Fruit fly (Drosophila melanogaster) whole organism, embryonic: Measurements from ENCODE around the gene Dsor1.
A peak's percentile ranks its signal among the peaks of the same experiment; 100 is the strongest.

Experiments
- Adf1 ChIP-seq: fragments of 200-800 bp; sonication (Bioruptor generic); IDR thresholded peaks from 2 replicates; pipeline ENCODE4 v1.3.6; 2022; ENCODE audit warnings: missing biosample characterization, missing genetic modification characterization
- Atf6 ChIP-seq: fragments of 200-800 bp; sonication (Bioruptor generic); IDR thresholded peaks from 2 replicates; pipeline ENCODE4 v1.3.6; 2022; ENCODE audit warnings: missing biosample characterization, missing genetic modification characterization
- BEAF-32 ChIP-seq: fragments of 200-800 bp; sonication (Bioruptor generic); optimal IDR thresholded peaks from 3 replicates; lab custom pipeline; 2017; ENCODE audit warnings: missing biosample characterization, missing genetic modification characterization, mild to moderate bottlenecking, moderate library complexity, missing genetic modification reagents
- CG11398 ChIP-seq: fragments of 200-800 bp; sonication (Bioruptor generic); optimal IDR thresholded peaks from 2 replicates; lab custom pipeline; 2016; ENCODE audit warnings: missing biosample characterization, missing genetic modification characterization
- CG12769 ChIP-seq: fragments of 200-800 bp; sonication (Bioruptor generic); optimal IDR thresholded peaks from 2 replicates; lab custom pipeline; 2019; ENCODE audit warnings: missing biosample characterization, mild to moderate bottlenecking, missing genetic modification characterization, moderate library complexity
- CG13775 ChIP-seq: fragments of 200-800 bp; sonication (Bioruptor generic); optimal IDR thresholded peaks from 3 replicates; lab custom pipeline; 2017; ENCODE audit warnings: missing biosample characterization, mild to moderate bottlenecking, missing genetic modification characterization
- CG14710 ChIP-seq: fragments of 200-800 bp; sonication (Bioruptor generic); optimal IDR thresholded peaks from 3 replicates; lab custom pipeline; 2019; ENCODE audit warnings: missing biosample characterization, mild to moderate bottlenecking, missing genetic modification characterization, moderate library complexity
- CG2875 ChIP-seq: fragments of 200-800 bp; sonication (Bioruptor generic); optimal IDR thresholded peaks from 2 replicates; lab custom pipeline; 2017; ENCODE audit warnings: missing biosample characterization, mild to moderate bottlenecking, missing genetic modification characterization, missing genetic modification reagents
- CG31388 ChIP-seq: fragments of 200-800 bp; sonication (Bioruptor generic); optimal IDR thresholded peaks from 2 replicates; lab custom pipeline; 2016; ENCODE audit warnings: missing biosample characterization, missing genetic modification characterization
- CG3281 ChIP-seq: fragments of 200-800 bp; sonication (Bioruptor generic); optimal IDR thresholded peaks from 3 replicates; lab custom pipeline; 2017; ENCODE audit warnings: missing biosample characterization, mild to moderate bottlenecking, missing genetic modification characterization
- CG33557 ChIP-seq: fragments of 200-800 bp; sonication (Bioruptor generic); optimal IDR thresholded peaks from 2 replicates; lab custom pipeline; 2019; ENCODE audit warnings: missing biosample characterization, mild to moderate bottlenecking, missing genetic modification characterization, moderate library complexity
- CG4424 ChIP-seq: fragments of 200-800 bp; sonication (Bioruptor generic); optimal IDR thresholded peaks from 3 replicates; lab custom pipeline; 2016; ENCODE audit warnings: missing biosample characterization, missing genetic modification characterization
- CG4820 ChIP-seq: fragments of 200-800 bp; sonication (Bioruptor generic); optimal IDR thresholded peaks from 3 replicates; lab custom pipeline; 2016; ENCODE audit warnings: missing biosample characterization, missing genetic modification characterization
- CG4854 ChIP-seq: fragments of 200-800 bp; sonication (Bioruptor generic); optimal IDR thresholded peaks from 2 replicates; lab custom pipeline; 2016; ENCODE audit warnings: missing biosample characterization, missing genetic modification characterization, inconsistent platforms
- CG6254 ChIP-seq: fragments of 200-800 bp; sonication (Bioruptor generic); optimal IDR thresholded peaks from 3 replicates; lab custom pipeline; 2017; ENCODE audit warnings: mild to moderate bottlenecking, missing biosample characterization, missing genetic modification reagents, missing genetic modification characterization
- CG7271 ChIP-seq: fragments of 200-800 bp; sonication (Bioruptor generic); optimal IDR thresholded peaks from 2 replicates; lab custom pipeline; 2018; ENCODE audit warnings: missing biosample characterization, mild to moderate bottlenecking, missing genetic modification characterization, moderate library complexity
- CG7556 ChIP-seq: fragments of 200-800 bp; sonication (Bioruptor generic); optimal IDR thresholded peaks from 2 replicates; lab custom pipeline; 2017; ENCODE audit warnings: missing biosample characterization, mild to moderate bottlenecking, missing genetic modification characterization
- CG9215 ChIP-seq: fragments of 200-800 bp; sonication (Bioruptor generic); IDR thresholded peaks from 2 replicates; pipeline ENCODE4 v1.3.6; 2022; ENCODE audit warnings: missing biosample characterization, missing genetic modification characterization
- CG9817 ChIP-seq: fragments of 200-800 bp; sonication (Bioruptor generic); optimal IDR thresholded peaks from 2 replicates; lab custom pipeline; 2018; ENCODE audit warnings: missing biosample characterization, mild to moderate bottlenecking, missing genetic modification characterization, moderate library complexity
- CG9876 ChIP-seq: fragments of 200-800 bp; sonication (Bioruptor generic); optimal IDR thresholded peaks from 2 replicates; lab custom pipeline; 2016; ENCODE audit warnings: missing biosample characterization, missing genetic modification characterization
- Chrac-16 ChIP-seq: fragments of 200-800 bp; sonication (Bioruptor generic); optimal IDR thresholded peaks from 3 replicates; lab custom pipeline; 2016; ENCODE audit warnings: missing biosample characterization, missing genetic modification characterization
- CoRest ChIP-seq: fragments of 200-800 bp; sonication (Bioruptor generic); optimal IDR thresholded peaks from 3 replicates; lab custom pipeline; 2018; ENCODE audit warnings: missing biosample characterization, mild to moderate bottlenecking, missing genetic modification characterization, moderate library complexity
- D19B ChIP-seq: fragments of 200-800 bp; sonication (Bioruptor generic); optimal IDR thresholded peaks from 2 replicates; lab custom pipeline; 2017; ENCODE audit warnings: missing biosample characterization, mild to moderate bottlenecking, missing genetic modification characterization
- Dbx ChIP-seq: fragments of 200-800 bp; sonication (Bioruptor generic); IDR thresholded peaks from 3 replicates; pipeline ENCODE4 v1.3.6; 2022; ENCODE audit warnings: missing biosample characterization, missing genetic modification characterization
- E2f2 ChIP-seq: fragments of 200-800 bp; sonication (Bioruptor generic); IDR thresholded peaks from 2 replicates; pipeline ENCODE4 v1.3.6; 2022; ENCODE audit warnings: missing biosample characterization, missing genetic modification characterization
- Ets65A ChIP-seq: fragments of 200-800 bp; sonication (Bioruptor generic); peaks from one replicate; lab custom pipeline; 2016; ENCODE audit warnings: missing biosample characterization, missing genetic modification characterization
- HLH54F ChIP-seq: fragments of 200-800 bp; sonication (Bioruptor generic); optimal IDR thresholded peaks from 3 replicates; lab custom pipeline; 2016; ENCODE audit warnings: missing biosample characterization, missing genetic modification characterization
- Hey ChIP-seq: fragments of 200-800 bp; sonication (Bioruptor generic); optimal IDR thresholded peaks from 3 replicates; lab custom pipeline; 2018; ENCODE audit warnings: missing biosample characterization, mild to moderate bottlenecking, missing genetic modification characterization
- Hr51 ChIP-seq, 2 experiments: fragments of 200-800 bp; sonication (Bioruptor generic); optimal IDR thresholded peaks; 2 replicates in 1 of 2; 3 replicates in 1 of 2; lab custom pipeline; 2016 to 2018; ENCODE audit warnings: missing biosample characterization in 2 of 2, missing genetic modification characterization in 2 of 2, mild to moderate bottlenecking in 1 of 2, moderate library complexity in 1 of 2
- MBD-R2 ChIP-seq: fragments of 200-800 bp; sonication (Bioruptor generic); IDR thresholded peaks from 2 replicates; pipeline ENCODE4 v1.3.6; 2022; ENCODE audit warnings: missing biosample characterization, missing genetic modification characterization
- NFAT ChIP-seq: fragments of 200-800 bp; sonication (Bioruptor generic); IDR thresholded peaks from 2 replicates; pipeline ENCODE4 v1.3.6; 2022; ENCODE audit warnings: missing biosample characterization, missing genetic modification characterization
- Oli ChIP-seq: fragments of 200-800 bp; sonication (Bioruptor generic); optimal IDR thresholded peaks from 2 replicates; lab custom pipeline; 2018; ENCODE audit warnings: missing biosample characterization, mild to moderate bottlenecking, missing genetic modification characterization, moderate library complexity
- Pdp1 ChIP-seq, 2 experiments: fragments of 200-800 bp; sonication (Bioruptor generic); optimal IDR thresholded peaks; 3 replicates each; lab custom pipeline; 2016; ENCODE audit warnings: missing biosample characterization in 2 of 2, missing genetic modification characterization in 2 of 2, mild to moderate bottlenecking in 1 of 2, moderate library complexity in 1 of 2
- Rfx ChIP-seq: fragments of 200-800 bp; sonication (Bioruptor generic); IDR thresholded peaks from 2 replicates; pipeline ENCODE4 v1.3.6; 2022; ENCODE audit warnings: missing biosample characterization, missing genetic modification characterization
- Sin3A ChIP-seq: fragments of >200 bp; optimal IDR thresholded peaks from 2 replicates; lab custom pipeline; 2018
- Sox100B ChIP-seq: fragments of 200-800 bp; sonication (Bioruptor generic); optimal IDR thresholded peaks from 3 replicates; lab custom pipeline; 2018; ENCODE audit warnings: missing biosample characterization, mild to moderate bottlenecking, missing genetic modification characterization
- Ssrp ChIP-seq: fragments of 200-800 bp; sonication (Bioruptor generic); optimal IDR thresholded peaks from 2 replicates; lab custom pipeline; 2018; ENCODE audit warnings: missing biosample characterization, mild to moderate bottlenecking, missing genetic modification characterization, moderate library complexity
- Usf ChIP-seq: fragments of 200-800 bp; sonication (Bioruptor generic); optimal IDR thresholded peaks from 2 replicates; lab custom pipeline; 2017; ENCODE audit warnings: missing genotype, missing biosample characterization, missing genetic modification characterization
- ato ChIP-seq: fragments of 200-800 bp; sonication (Bioruptor generic); IDR thresholded peaks from 2 replicates; pipeline ENCODE4 v1.3.6; 2022; ENCODE audit warnings: missing biosample characterization, missing genetic modification characterization; ENCODE audit not compliant: partially characterized antibody
- bowl ChIP-seq: fragments of 200-800 bp; sonication (Bioruptor generic); IDR thresholded peaks from 2 replicates; pipeline ENCODE4 v1.3.6; 2022; ENCODE audit warnings: missing biosample characterization, missing genetic modification characterization
- dmrt99B ChIP-seq: fragments of 200-800 bp; sonication (Bioruptor generic); optimal IDR thresholded peaks from 2 replicates; lab custom pipeline; 2018; ENCODE audit warnings: missing biosample characterization, mild to moderate bottlenecking, missing genetic modification characterization, moderate library complexity
- eve ChIP-seq, 2 experiments: fragments of >200 bp; optimal IDR thresholded peaks; 2 replicates each; lab custom pipeline; 2017; ENCODE audit warnings: missing biosample characterization in 2 of 2, missing genetic modification characterization in 2 of 2
- ftz-f1 ChIP-seq: fragments of 200-800 bp; sonication (Bioruptor generic); optimal IDR thresholded peaks from 2 replicates; lab custom pipeline; 2016; ENCODE audit warnings: missing biosample characterization, missing genetic modification characterization
- gfzf ChIP-seq: fragments of 200-800 bp; sonication (Bioruptor generic); optimal IDR thresholded peaks from 2 replicates; lab custom pipeline; 2016; ENCODE audit warnings: missing biosample characterization, mild to moderate bottlenecking, missing genetic modification characterization, moderate library complexity
- jing ChIP-seq: fragments of 200-800 bp; sonication (Bioruptor generic); optimal IDR thresholded peaks from 2 replicates; lab custom pipeline; 2018; ENCODE audit warnings: missing biosample characterization, mild to moderate bottlenecking, missing genetic modification characterization
- knrl ChIP-seq: fragments of 200-800 bp; sonication (Bioruptor generic); IDR thresholded peaks from 3 replicates; pipeline ENCODE4 v1.3.6; 2022; ENCODE audit warnings: missing biosample characterization, missing genetic modification characterization; ENCODE audit not compliant: partially characterized antibody
- org-1 ChIP-seq: fragments of 200-800 bp; sonication (Bioruptor generic); optimal IDR thresholded peaks from 2 replicates; lab custom pipeline; 2017; ENCODE audit warnings: missing biosample characterization, missing genetic modification characterization
- otp ChIP-seq: fragments of 200-800 bp; sonication (Bioruptor generic); IDR thresholded peaks from 3 replicates; pipeline ENCODE4, ENCODE4 v1.3.6; 2022; ENCODE audit warnings: missing biosample characterization, missing genetic modification characterization
- wor ChIP-seq: fragments of 200-800 bp; sonication (Bioruptor generic); IDR thresholded peaks from 2 replicates; pipeline ENCODE4 v1.3.6; 2022; ENCODE audit warnings: missing biosample characterization, missing genetic modification characterization
- yki ChIP-seq: fragments of >200 bp; optimal IDR thresholded peaks from 3 replicates; lab custom pipeline; 2018

The Dsor1 gene

DNA sequence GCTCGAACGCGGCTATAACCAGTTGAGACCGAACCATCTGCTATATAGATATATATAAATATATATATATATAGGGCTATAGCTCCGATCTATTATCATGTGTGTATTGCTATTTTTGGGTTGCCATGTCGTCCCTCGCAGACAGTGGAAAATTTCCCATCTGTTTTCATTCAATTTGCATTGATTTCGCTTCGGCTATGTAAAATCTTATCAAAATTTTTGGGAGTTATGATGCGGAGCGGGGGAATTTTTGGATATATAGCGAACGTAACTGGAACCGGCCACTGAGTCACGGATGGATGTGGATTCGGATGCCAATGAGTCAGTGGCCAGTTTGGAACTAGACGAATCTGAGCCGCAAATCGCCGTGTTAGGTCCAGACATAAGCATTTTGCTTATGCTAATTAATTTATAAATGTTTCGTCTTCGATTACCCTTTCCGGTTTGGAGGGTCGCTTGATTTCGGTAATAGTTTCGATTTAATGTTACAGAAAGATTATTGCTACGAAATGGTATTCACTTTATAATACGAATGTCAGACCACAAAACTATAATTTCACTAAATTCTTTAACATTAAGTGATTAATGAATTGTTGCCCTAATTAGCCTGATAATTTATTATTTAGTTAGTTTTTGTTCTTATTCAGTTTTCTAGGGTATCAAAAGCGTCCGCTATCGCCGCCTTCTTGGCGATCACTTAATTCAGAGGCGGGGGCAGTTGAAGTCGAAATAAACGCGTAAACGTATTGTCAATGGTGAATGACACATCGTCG, 50.7 kb downstream of the Dsor1 start (continued):
- no peak for TF ChIP-seq org-1 (GFP tag; lab: Kevin White, UChicago)
- no peak for TF ChIP-seq Ssrp (tag; lab: Kevin White, UChicago)
- TF ChIP-seq CG7271 (tag; lab: Kevin White, UChicago), result no peak
- no peak for TF ChIP-seq Usf (GFP tag; lab: Kevin White, UChicago)
- TF ChIP-seq CG33557 (GFP tag; lab: Kevin White, UChicago), result no peak
- TF ChIP-seq Hey (tag; lab: Kevin White, UChicago), result no peak
- no peak for TF ChIP-seq CG4424 (GFP tag; lab: Kevin White, UChicago)
- no peak for TF ChIP-seq MBD-R2 (GFP tag; lab: Robert Waterston, UW)
- TF ChIP-seq CG9215 (GFP tag; lab: Robert Waterston, UW), result peak; percentile 41; the same call in 1 of the 2 replicates
- no peak for TF ChIP-seq E2f2
- TF ChIP-seq CG13775 (GFP tag; lab: Kevin White, UChicago), result peak; percentile 11
- TF ChIP-seq Adf1 (GFP tag; lab: Robert Waterston, UW), result no peak
- no peak for TF ChIP-seq CG14710 (tag; lab: Kevin White, UChicago)
- no peak for TF ChIP-seq CG12769 (tag; lab: Kevin White, UChicago)
- TF ChIP-seq CG4820 (GFP tag; lab: Kevin White, UChicago), result no peak
- TF ChIP-seq CG9876 (GFP tag; lab: Kevin White, UChicago), result no peak
- peak; percentile 53 for TF ChIP-seq D19B (GFP tag; lab: Kevin White, UChicago)
- 0 out of 2 replicates have a peak, but pooled peaks have one; percentile 14 for TF ChIP-seq NFAT (GFP tag; lab: Robert Waterston, UW)
- TF ChIP-seq wor (GFP tag; lab: Robert Waterston, UW), result no peak
- TF ChIP-seq Oli (tag; lab: Kevin White, UChicago), result peak; percentile 6
- no peak for TF ChIP-seq Atf6 (GFP tag; lab: Robert Waterston, UW)
- TF ChIP-seq CoRest (tag; lab: Kevin White, UChicago), result peak; percentile 20
- no peak for TF ChIP-seq knrl (GFP tag; lab: Robert Waterston, UW)
- no peak for TF ChIP-seq BEAF-32 (GFP tag; lab: Kevin White, UChicago)
- TF ChIP-seq jing (GFP tag; lab: Kevin White, UChicago), result no peak
- TF ChIP-seq dmrt99B, result peak; percentile 13
- no peak for TF ChIP-seq ato (GFP tag; lab: Robert Waterston, UW)
- no peak for TF ChIP-seq Chrac-16
- peak; percentile 45; the same call in 1 of the 2 replicates for TF ChIP-seq Rfx (GFP tag; lab: Robert Waterston, UW)
- no peak for TF ChIP-seq eve (GFP tag; optimal IDR thresholded peaks at IDR 0.05; lab: Kevin White, UChicago)
- TF ChIP-seq yki (lab: Kevin White, UChicago), result no peak
- no peak for TF ChIP-seq CG11398 (GFP tag; lab: Kevin White, UChicago)
- TF ChIP-seq CG4854 (GFP tag; lab: Kevin White, UChicago), result no peak
- TF ChIP-seq Sox100B (GFP tag; lab: Kevin White, UChicago), result peak; percentile 2
- TF ChIP-seq gfzf (GFP tag; lab: Kevin White, UChicago), result no peak
- no peak for TF ChIP-seq CG7556 (GFP tag; lab: Kevin White, UChicago)
- TF ChIP-seq bowl (GFP tag; lab: Robert Waterston, UW), result no peak
- TF ChIP-seq CG2875 (GFP tag; lab: Kevin White, UChicago), result no peak
- no peak for TF ChIP-seq Sin3A (lab: Kevin White, UChicago)
- peak; percentile 12 for TF ChIP-seq CG9817 (tag; lab: Kevin White, UChicago)
- TF ChIP-seq CG31388, result no peak
- TF ChIP-seq Dbx (GFP tag; lab: Robert Waterston, UW), result 0 out of 3 replicates have a peak, but pooled peaks have one; percentile 25
- peak in 1 of 2 experiments; percentile 20 for TF ChIP-seq Pdp1 (GFP tag; optimal IDR thresholded peaks at IDR 0.05; lab: Kevin White, UChicago)
- no peak for TF ChIP-seq CG6254 (GFP tag; lab: Kevin White, UChicago)
- TF ChIP-seq Hr51 (GFP tag; optimal IDR thresholded peaks at IDR 0.05; lab: Kevin White, UChicago), result peak in 1 of 2 experiments; percentile 30
- TF ChIP-seq ftz-f1 (GFP tag; lab: Kevin White, UChicago), result no peak
- TF ChIP-seq otp (GFP tag; lab: Robert Waterston, UW), result no peak
- TF ChIP-seq CG3281, result peak; percentile 24
- TF ChIP-seq HLH54F (GFP tag; lab: Kevin White, UChicago), result peak; percentile 7
- TF ChIP-seq Ets65A, result peak; percentile 25
